Worm (Caenorhabditis elegans) whole organism, L4 larva: ENCODE measurements around the gene T10B10.8.

Experiments used
- F10B5.3 ChIP-seq: sonication (generic microtip); optimal IDR thresholded peaks from 2 replicates; lab custom pipeline; 2016; ENCODE audit warnings: mild to moderate bottlenecking, missing genetic modification characterization, missing compliant biosample characterization
- F37D6.2 ChIP-seq: sonication (generic microtip); optimal IDR thresholded peaks from 2 replicates; lab custom pipeline; 2016; ENCODE audit warnings: mild to moderate bottlenecking, missing genetic modification characterization, missing compliant biosample characterization
- T26A8.4 ChIP-seq: fragments of 200-800 bp; sonication (Bioruptor generic); IDR thresholded peaks from 2 replicates; pipeline ENCODE4 v1.3.6; 2022; ENCODE audit warnings: missing genetic modification characterization, missing compliant biosample characterization
- Y105C5A.15 ChIP-seq: fragments of 200-800 bp; sonication (Bioruptor generic); IDR thresholded peaks from 2 replicates; pipeline ENCODE4 v1.3.6; 2022; ENCODE audit warnings: missing genetic modification characterization, missing compliant biosample characterization
- Y75B8A.6 ChIP-seq: fragments of 200-800 bp; sonication (Bioruptor generic); IDR thresholded peaks from 2 replicates; pipeline ENCODE4 v1.3.6; 2022; ENCODE audit warnings: missing genetic modification reagents, missing genetic modification characterization, missing compliant biosample characterization
- aha-1 ChIP-seq: fragments of 150-350 bp; peaks from one replicate; lab custom pipeline; 2014; ENCODE audit warnings: missing biosample characterization, missing genetic modification characterization
- ceh-20 ChIP-seq: fragments of 200-800 bp; sonication (Bioruptor generic); IDR thresholded peaks from 2 replicates; pipeline ENCODE4 v1.3.6; 2022; ENCODE audit warnings: missing genetic modification reagents, missing genetic modification characterization, missing compliant biosample characterization
- ceh-32 ChIP-seq: sonication (generic microtip); optimal IDR thresholded peaks from 2 replicates; lab custom pipeline; 2016; ENCODE audit warnings: mild to moderate bottlenecking, missing genetic modification characterization, missing compliant biosample characterization; ENCODE audit not compliant: poor library complexity
- ceh-62 ChIP-seq: sonication (generic microtip); optimal IDR thresholded peaks from 2 replicates; lab custom pipeline; 2017; ENCODE audit warnings: missing biosample characterization, missing genetic modification characterization
- cey-2 ChIP-seq: sonication (generic microtip); optimal IDR thresholded peaks from 3 replicates; lab custom pipeline; 2017; ENCODE audit warnings: missing genetic modification characterization, mild to moderate bottlenecking, missing compliant biosample characterization, antibody characterized with exemption, borderline replicate concordance; ENCODE audit not compliant: insufficient read depth
- ctbp-1 ChIP-seq: fragments of 200-800 bp; sonication (Bioruptor generic); IDR thresholded peaks from 2 replicates; pipeline ENCODE4 v1.3.6; 2022; ENCODE audit warnings: missing genetic modification reagents, missing genetic modification characterization, missing compliant biosample characterization
- daf-16 ChIP-seq, 3 experiments: sonication (generic microtip); optimal IDR thresholded peaks; 2 replicates each; lab custom pipeline; 2016 to 2017; ENCODE audit warnings: missing genetic modification characterization in 3 of 3, missing genetic modification reagents in 3 of 3, mild to moderate bottlenecking in 2 of 3, missing compliant biosample characterization in 2 of 3, missing biosample characterization in 1 of 3, moderate library complexity in 1 of 3
- dmd-9 ChIP-seq: fragments of 200-800 bp; sonication (Bioruptor generic); IDR thresholded peaks from 2 replicates; pipeline ENCODE4 v1.3.6; 2022; ENCODE audit warnings: missing genetic modification reagents, missing genetic modification characterization, missing compliant biosample characterization
- dve-1 ChIP-seq: sonication (generic microtip); optimal IDR thresholded peaks from 2 replicates; lab custom pipeline; 2017; ENCODE audit warnings: antibody characterized with exemption, mild to moderate bottlenecking, missing genetic modification characterization, missing compliant biosample characterization; ENCODE audit not compliant: insufficient read depth
- egl-27 ChIP-seq: sonication (generic microtip); optimal IDR thresholded peaks from 3 replicates; lab custom pipeline; 2017; ENCODE audit warnings: missing biosample characterization, missing genetic modification reagents, missing genetic modification characterization
- egl-43 ChIP-seq: fragments of 200-800 bp; sonication (Bioruptor generic); IDR thresholded peaks from 2 replicates; pipeline ENCODE4 v1.3.6; 2022; ENCODE audit warnings: missing genetic modification reagents, missing genetic modification characterization, missing compliant biosample characterization
- fkh-10 ChIP-seq: fragments of 150-350 bp; optimal IDR thresholded peaks from 2 replicates; lab custom pipeline; 2014; ENCODE audit warnings: missing biosample characterization, missing genetic modification reagents, missing genetic modification characterization
- fos-1 ChIP-seq: fragments of 150-350 bp; optimal IDR thresholded peaks from 2 replicates; lab custom pipeline; 2014; ENCODE audit warnings: missing biosample characterization, missing genetic modification characterization
- gei-8 ChIP-seq: fragments of 200-800 bp; sonication (Bioruptor generic); optimal IDR thresholded peaks from 2 replicates; lab custom pipeline; 2018; ENCODE audit warnings: mild to moderate bottlenecking, missing genetic modification characterization, missing compliant biosample characterization
- jun-1 ChIP-seq: fragments of 150-350 bp; optimal IDR thresholded peaks from 2 replicates; lab custom pipeline; 2014; ENCODE audit warnings: missing biosample characterization, missing genetic modification reagents, missing genetic modification characterization
- lim-7 ChIP-seq: fragments of 200-800 bp; sonication (Bioruptor generic); IDR thresholded peaks from 2 replicates; pipeline ENCODE4 v1.3.6; 2022; ENCODE audit warnings: missing genetic modification characterization, missing compliant biosample characterization
- lin-1 ChIP-seq: fragments of 200-800 bp; sonication (Bioruptor generic); IDR thresholded peaks from 2 replicates; pipeline ENCODE4 v1.3.6; 2022; ENCODE audit warnings: missing genetic modification reagents, missing genetic modification characterization, missing compliant biosample characterization
- lsy-2 ChIP-seq, 2 experiments: fragments of 150-350 bp in 1 of 2; sonication (generic microtip) in 1 of 2; optimal IDR thresholded peaks; 2 replicates each; lab custom pipeline; 2014 to 2017; ENCODE audit warnings: missing biosample characterization in 2 of 2, missing genetic modification characterization in 2 of 2
- madf-9 ChIP-seq: fragments of 200-800 bp; sonication (Bioruptor generic); conservative IDR thresholded peaks from 2 replicates; pipeline ENCODE4 v1.3.6; 2022; ENCODE audit warnings: missing genetic modification reagents, missing genetic modification characterization, missing compliant biosample characterization
- mxl-2 ChIP-seq: fragments of 200-800 bp; sonication (Bioruptor generic); conservative IDR thresholded peaks from 2 replicates; pipeline ENCODE4 v1.3.6; 2022; ENCODE audit warnings: missing genetic modification reagents, missing genetic modification characterization, missing compliant biosample characterization
- nhr-102 ChIP-seq: sonication (generic microtip); optimal IDR thresholded peaks from 2 replicates; lab custom pipeline; 2016; ENCODE audit warnings: mild to moderate bottlenecking, missing genetic modification characterization, moderate library complexity, missing compliant biosample characterization
- nhr-11 ChIP-seq: fragments of 150-350 bp; optimal IDR thresholded peaks from 2 replicates; lab custom pipeline; 2014; ENCODE audit warnings: missing biosample characterization, missing genetic modification characterization
- nhr-25 ChIP-seq: sonication (generic microtip); optimal IDR thresholded peaks from 2 replicates; lab custom pipeline; 2017; ENCODE audit warnings: missing genetic modification characterization, mild to moderate bottlenecking, missing compliant biosample characterization, antibody characterized with exemption, moderate library complexity, borderline replicate concordance; ENCODE audit not compliant: insufficient read depth
- nhr-28 ChIP-seq: fragments of 150-350 bp; optimal IDR thresholded peaks from 2 replicates; lab custom pipeline; 2014; ENCODE audit warnings: missing biosample characterization, missing genetic modification characterization
- nhr-6 ChIP-seq: fragments of 150-350 bp; optimal IDR thresholded peaks from 2 replicates; lab custom pipeline; 2014; ENCODE audit warnings: missing biosample characterization, missing genetic modification characterization
- pqm-1 ChIP-seq: sonication (generic microtip); optimal IDR thresholded peaks from 2 replicates; lab custom pipeline; 2017; ENCODE audit warnings: missing biosample characterization, missing genetic modification characterization
- set-16 ChIP-seq: fragments of 200-800 bp; sonication (Bioruptor generic); IDR thresholded peaks from 2 replicates; pipeline ENCODE4 v1.3.6; 2022; ENCODE audit warnings: missing genetic modification reagents, missing genetic modification characterization, missing compliant biosample characterization
- unc-130 ChIP-seq: sonication (generic microtip); optimal IDR thresholded peaks from 2 replicates; lab custom pipeline; 2016; ENCODE audit warnings: missing genetic modification reagents, missing genetic modification characterization, missing compliant biosample characterization
- unc-62 ChIP-seq, 3 experiments: fragments of 150-350 bp in 1 of 3; sonication (generic microtip); optimal IDR thresholded peaks in 2 of 3; peaks in 1 of 3; 1 replicate in 1 of 3; 2 replicates in 2 of 3; lab custom pipeline; 2014 to 2017; ENCODE audit warnings: missing biosample characterization in 3 of 3, missing genetic modification characterization in 3 of 3, missing genetic modification reagents in 3 of 3, missing genotype in 1 of 3
- zfp-2 ChIP-seq: sonication (generic microtip); optimal IDR thresholded peaks from 2 replicates; lab custom pipeline; 2016; ENCODE audit warnings: mild to moderate bottlenecking, missing genetic modification characterization, missing compliant biosample characterization

Gene T10B10.8

DNA sequence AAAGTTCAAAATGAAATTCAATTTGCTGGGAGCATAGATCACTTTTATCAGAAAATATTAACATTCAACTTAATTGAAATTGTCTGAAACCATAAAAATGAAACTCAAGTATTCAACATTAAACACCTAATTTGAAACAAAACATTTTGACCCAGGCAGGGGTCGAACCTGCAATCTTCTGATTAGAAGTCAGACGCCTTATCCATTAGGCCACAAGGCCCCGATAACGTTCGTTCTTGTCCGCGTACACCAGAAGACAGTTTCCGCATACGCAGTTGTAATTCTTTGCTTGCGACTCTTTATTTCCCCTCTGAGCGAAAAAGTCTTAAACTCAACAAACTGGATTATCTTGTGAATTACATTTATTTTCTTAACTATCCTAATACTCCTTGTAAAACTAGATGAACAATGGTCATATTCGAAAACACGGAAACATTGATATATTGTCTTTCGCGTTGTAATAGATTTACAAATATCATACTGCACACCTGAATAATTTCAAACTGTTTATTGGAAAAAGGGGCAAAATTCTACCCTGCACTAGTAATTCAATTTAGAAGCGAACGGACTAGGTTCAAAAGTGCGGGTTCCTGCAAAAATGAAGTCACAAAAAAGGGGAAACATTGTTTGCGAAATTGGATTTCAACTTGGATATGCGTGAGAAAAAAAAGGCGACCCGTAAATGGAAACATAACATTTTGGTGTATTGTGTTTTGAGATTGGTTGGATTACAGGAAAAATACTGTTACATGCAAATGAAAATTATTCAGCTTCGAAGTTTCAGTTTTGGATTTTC, 19.4 kb downstream of the T10B10.8 start (continued):
- TF ChIP-seq lsy-2 (tag; optimal IDR thresholded peaks at IDR 0.05; lab: Kevin White, UChicago) (peak in 1 of 2 experiments; percentile 33), dmd-9 (GFP tag; lab: Robert Waterston, UW) (0 out of 2 replicates have a peak, but pooled peaks have one; percentile 44), ceh-20 (GFP tag; lab: Robert Waterston, UW) (no peak), fkh-10 (GFP tag; lab: Kevin White, UChicago) (no peak), pqm-1 (tag; lab: Kevin White, UChicago) (no peak), daf-16 (GFP tag; optimal IDR thresholded peaks at IDR 0.05; lab: Kevin White, UChicago) (peak in 1 of 2 experiments; percentile 71), daf-16 (tag; optimal IDR thresholded peaks at IDR 0.05; lab: Kevin White, UChicago) (no peak), aha-1 (tag; lab: Kevin White, UChicago) (peak; percentile 91), nhr-6 (tag; lab: Kevin White, UChicago) (no peak), dve-1 (tag; lab: Kevin White, UChicago) (no peak), egl-27 (tag; lab: Kevin White, UChicago) (no peak), gei-8 (GFP tag; lab: Kevin White, UChicago) (peak; percentile 51), egl-43 (GFP tag; lab: Robert Waterston, UW) (peak; percentile 78), ceh-62 (tag; lab: Kevin White, UChicago) (no peak), cey-2 (no peak), nhr-11 (no peak), nhr-25 (tag; lab: Kevin White, UChicago) (no peak), F10B5.3 (tag; lab: Kevin White, UChicago) (no peak)

DNA sequence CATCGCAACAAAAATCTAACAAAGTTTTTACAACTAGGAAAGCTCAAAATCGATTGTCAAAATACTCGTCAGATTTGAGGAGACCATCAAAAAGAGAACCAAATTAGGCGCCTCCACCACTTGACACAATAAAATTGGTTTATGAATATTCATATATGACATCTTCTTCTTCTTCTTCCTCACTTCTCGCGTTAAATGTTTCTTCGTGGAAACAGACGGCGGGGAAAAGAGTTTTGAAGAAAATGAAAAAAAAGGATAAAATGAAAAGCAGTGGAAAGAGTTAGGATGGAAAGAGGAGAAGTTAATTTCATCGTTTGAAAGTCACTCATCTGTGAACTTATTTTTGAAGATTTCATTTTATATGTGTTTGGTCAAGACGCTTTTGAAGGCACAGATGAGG, 31.1 kb downstream of the T10B10.8 start:
- TF ChIP-seq nhr-28, result no peak
- no peak for TF ChIP-seq dve-1 (tag; lab: Kevin White, UChicago)
- no peak for TF ChIP-seq ceh-32 (tag; lab: Kevin White, UChicago)
- TF ChIP-seq lin-1 (GFP tag; lab: Robert Waterston, UW), result no peak
- TF ChIP-seq cey-2, result no peak
- TF ChIP-seq Y105C5A.15, result no peak
- no peak for TF ChIP-seq mxl-2 (GFP tag; lab: Robert Waterston, UW)
- TF ChIP-seq ctbp-1 (GFP tag; lab: Robert Waterston, UW), result no peak
- TF ChIP-seq T26A8.4 (GFP tag; lab: Robert Waterston, UW), result no peak
- TF ChIP-seq madf-9, result no peak
- no peak for TF ChIP-seq nhr-102
- TF ChIP-seq lim-7, result no peak
- TF ChIP-seq, all 104 proteins: peak for 0

DNA sequence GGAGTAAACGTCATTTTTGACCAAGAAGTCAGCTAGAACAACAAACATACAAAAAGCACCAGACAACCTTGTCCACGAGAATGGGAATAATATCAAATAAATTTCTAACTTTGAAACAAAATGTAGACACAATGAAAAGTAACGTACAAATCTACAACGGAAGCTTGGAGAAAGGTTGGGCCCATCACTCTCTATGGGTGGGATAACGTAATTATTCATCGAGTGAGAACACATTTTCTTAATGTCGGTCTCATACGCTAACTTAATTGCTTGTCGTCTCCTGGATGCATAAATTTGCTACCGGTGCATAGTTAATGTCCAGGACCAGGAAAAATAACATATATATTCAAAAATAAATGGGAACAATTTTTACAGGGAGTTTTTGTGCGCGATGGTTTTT, 32.8 kb downstream of the T10B10.8 start:
- TF ChIP-seq mxl-2 (GFP tag; lab: Robert Waterston, UW) (no peak), Y75B8A.6 (no peak), fos-1 (no peak), F37D6.2 (tag; lab: Kevin White, UChicago) (no peak), unc-130 (GFP tag; lab: Kevin White, UChicago) (no peak), jun-1 (tag; lab: Kevin White, UChicago) (no peak), unc-62 (GFP tag; optimal IDR thresholded peaks at IDR 0.05 in 1 of 2; lab: Kevin White, UChicago) (no peak), unc-62 (tag; optimal IDR thresholded peaks at IDR 0.05; lab: Kevin White, UChicago) (no peak)

DNA sequence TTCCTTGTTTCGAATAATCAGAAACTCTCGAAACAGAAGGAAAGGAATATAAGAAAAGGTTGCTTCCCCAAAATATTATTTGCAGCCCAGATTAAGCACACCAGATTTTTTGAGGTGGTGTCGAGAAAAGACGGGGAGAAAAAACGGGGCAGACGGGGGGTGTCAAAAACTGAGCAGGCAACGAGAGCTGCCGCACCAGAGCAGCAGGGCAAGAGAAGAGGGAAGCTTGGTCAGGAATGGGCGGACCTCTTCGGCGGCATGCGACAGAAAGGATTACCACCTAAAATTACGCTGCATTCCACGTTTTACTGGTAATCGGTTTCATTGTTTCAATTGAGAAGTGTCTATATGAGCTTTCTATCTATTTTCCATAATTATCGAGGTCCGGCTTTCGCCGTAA, 33.9 kb downstream of the T10B10.8 start:
- TF ChIP-seq set-16 (GFP tag; lab: Robert Waterston, UW) (peak; percentile 73), zfp-2 (tag; lab: Kevin White, UChicago) (no peak)
